Fruit fly (Drosophila melanogaster) whole organism, wandering third instar larva: ENCODE results near the gene msps.

ENCODE experiments used
- CG9705 ChIP-seq: fragments of 200-800 bp; sonication (Bioruptor generic); optimal IDR thresholded peaks from 2 replicates; lab custom pipeline; 2018; ENCODE audit warnings: missing biosample characterization, mild to moderate bottlenecking, missing genetic modification characterization
- Hr78 ChIP-seq: fragments of >200 bp; optimal IDR thresholded peaks from 2 replicates; lab custom pipeline; 2017; ENCODE audit warnings: missing biosample characterization, missing genetic modification characterization
- Rel ChIP-seq, 2 experiments: fragments of 200-800 bp; sonication (Bioruptor generic) in 1 of 2; optimal IDR thresholded peaks; 2 replicates in 1 of 2; 3 replicates in 1 of 2; lab custom pipeline; 2016 to 2019; ENCODE audit warnings: mild to moderate bottlenecking in 2 of 2, missing biosample characterization in 2 of 2, missing genetic modification characterization in 2 of 2, moderate library complexity in 1 of 2
- dl ChIP-seq, 2 experiments: fragments of 175-275, 200-275 bp in 1 of 2; fragments of 200-275 bp in 1 of 2; sonication (Bioruptor generic); optimal IDR thresholded peaks; lab custom pipeline; 2018; ENCODE audit warnings: mild to moderate bottlenecking in 2 of 2, missing biosample characterization in 2 of 2, missing genetic modification characterization in 2 of 2, moderate library complexity in 2 of 2; ENCODE audit not compliant: partially characterized antibody in 2 of 2, insufficient read depth in 1 of 2
- fru ChIP-seq: fragments of 200-800 bp; sonication (Bioruptor generic); optimal IDR thresholded peaks from 3 replicates; lab custom pipeline; 2016; ENCODE audit warnings: missing biosample characterization, mild to moderate bottlenecking, missing genetic modification characterization
- lola ChIP-seq: fragments of >200 bp; optimal IDR thresholded peaks from 2 replicates; lab custom pipeline; 2017; ENCODE audit warnings: missing biosample characterization, missing genetic modification characterization
- pan ChIP-seq: fragments of >200 bp; optimal IDR thresholded peaks from 2 replicates; lab custom pipeline; 2017
- psq ChIP-seq: fragments of 200-800 bp; sonication (Bioruptor generic); optimal IDR thresholded peaks from 3 replicates; lab custom pipeline; 2017; ENCODE audit warnings: missing biosample characterization, mild to moderate bottlenecking, missing genetic modification characterization, moderate library complexity
- sage ChIP-seq: fragments of 200-800 bp; sonication (Bioruptor generic); optimal IDR thresholded peaks from 2 replicates; lab custom pipeline; 2016; ENCODE audit warnings: missing biosample characterization, mild to moderate bottlenecking, missing genetic modification characterization

DNA sequence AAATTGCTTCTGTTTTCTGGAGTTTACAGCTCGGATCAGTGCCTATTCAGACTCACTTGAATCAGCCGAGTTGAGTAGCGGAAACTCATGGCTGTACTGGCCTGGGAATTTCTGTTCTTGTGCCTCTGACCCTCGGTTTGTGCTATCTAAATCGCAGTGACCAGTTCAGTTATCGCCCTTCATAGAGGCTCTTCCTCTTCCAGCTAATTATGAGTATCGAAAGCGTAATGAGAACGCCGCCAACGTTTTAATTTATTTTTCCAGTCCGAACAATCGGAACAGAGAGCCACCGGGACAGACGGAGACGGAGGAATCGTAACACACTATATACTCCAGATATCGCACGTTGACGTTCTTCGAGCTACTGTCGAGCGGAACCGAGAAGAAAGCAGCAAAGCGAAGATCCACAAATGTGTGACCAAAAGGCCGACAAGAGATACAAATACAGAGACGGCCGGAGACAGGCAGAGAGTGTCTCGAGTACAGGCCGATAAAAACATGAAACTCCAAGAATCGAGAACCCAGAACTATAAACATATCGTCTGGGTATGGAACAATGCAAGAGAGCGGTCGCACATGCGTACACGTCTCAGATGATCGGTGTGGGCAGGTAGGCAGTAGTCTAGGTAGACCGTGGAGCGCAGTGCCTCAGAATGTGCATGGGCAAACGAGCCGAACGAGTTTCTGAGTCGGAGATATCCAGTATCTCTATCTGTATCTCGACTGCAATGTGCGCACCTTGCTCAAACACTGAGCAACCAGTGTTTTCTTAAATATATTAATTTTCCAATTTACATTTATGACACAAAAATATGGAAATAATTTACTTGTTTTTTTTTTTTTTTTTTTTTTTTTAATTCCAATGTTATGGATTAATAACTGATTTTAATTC lies 21.3 kb downstream of the msps start:
- no peak for TF ChIP-seq Rel (GFP tag; optimal IDR thresholded peaks at IDR 0.05; lab: Kevin White, UChicago)
- no peak for TF ChIP-seq Rel (tag; optimal IDR thresholded peaks at IDR 0.05; lab: Kevin White, UChicago)
- peak; percentile 87 for TF ChIP-seq fru (GFP tag; lab: Kevin White, UChicago)
- TF ChIP-seq psq = peak; percentile 80
- no peak for TF ChIP-seq CG9705
- TF ChIP-seq lola (GFP tag; lab: Kevin White, UChicago) = no peak
- no peak for TF ChIP-seq Hr78
- TF ChIP-seq dl (GFP tag; optimal IDR thresholded peaks at IDR 0.05; lab: Kevin White, UChicago; ENCODE audit: insufficient read depth in 1 of 2, partially characterized antibody in 2 of 2) = no peak
- TF ChIP-seq pan (lab: Kevin White, UChicago) = no peak
- peak; percentile 39 for TF ChIP-seq sage (GFP tag; lab: Kevin White, UChicago)
